Worm (Caenorhabditis elegans): Measurements from ENCODE around the gene C49F5.7.

ce11 chrX:11955125-11955524 is 39.5 kb upstream of the C49F5.7 start, which contains the start of gene T08D10.3:
- no peak for TF ChIP-seq ZK546.5 (tag; optimal IDR thresholded peaks at IDR 0.05)
- TF ChIP-seq nhr-111 (GFP tag; optimal IDR thresholded peaks at IDR 0.05), result no peak
- no peak for TF ChIP-seq pha-4 (GFP tag; IDR thresholded peaks at IDR 0.05)
- no peak for TF ChIP-seq pha-4 (tag; optimal IDR thresholded peaks at IDR 0.05)
- TF ChIP-seq F26F4.8 (GFP tag; conservative IDR thresholded peaks at IDR 0.05), result no peak
- TF ChIP-seq unc-62 (GFP tag; optimal IDR thresholded peaks at IDR 0.05 in 1 of 2), result no peak
- TF ChIP-seq unc-62 (tag; optimal IDR thresholded peaks at IDR 0.05), result no peak
- no peak for TF ChIP-seq lin-29 (GFP tag; IDR thresholded peaks at IDR 0.05)
- TF ChIP-seq duxl-1 (tag; optimal IDR thresholded peaks at IDR 0.05; ENCODE audit: poor library complexity), result no peak
- TF ChIP-seq ztf-11 (tag; optimal IDR thresholded peaks at IDR 0.05), result no peak
- no peak for TF ChIP-seq nhr-77 (tag; optimal IDR thresholded peaks at IDR 0.05)
